Fruit fly (Drosophila melanogaster): Measurements from ENCODE around the gene CG3223.

CG3223 gene

DNA sequence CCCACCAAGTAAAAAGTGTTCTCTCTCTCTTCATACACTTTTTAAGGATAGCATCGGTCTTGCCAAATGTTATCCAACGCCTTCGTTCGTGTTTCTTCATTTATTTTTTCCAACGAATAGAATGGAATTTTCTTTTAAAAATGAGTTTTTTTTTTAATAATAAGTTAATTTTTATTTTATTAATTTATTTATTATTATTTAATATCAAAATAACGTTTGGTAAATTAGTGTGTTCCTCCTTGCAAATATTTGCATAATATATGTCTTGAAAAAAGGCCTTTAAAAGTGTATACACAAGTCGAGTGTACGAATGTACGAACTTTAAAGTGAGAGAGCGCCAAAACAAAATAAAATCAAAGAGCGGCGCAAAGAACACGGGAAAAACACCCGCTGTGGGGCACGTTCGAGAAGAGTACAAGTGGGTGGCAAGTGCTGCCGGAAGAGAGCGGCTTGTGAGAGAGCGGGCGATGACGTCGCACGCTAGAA lies 18.0 kb downstream of the CG3223 start (continued):
- TF ChIP-seq CrebB (tag; optimal IDR thresholded peaks at IDR 0.05) (peak; percentile 49), CG18011 (GFP tag; optimal IDR thresholded peaks at IDR 0.05) (peak; percentile 40), shn (GFP tag; optimal IDR thresholded peaks at IDR 0.05) (peak; percentile 1), Atf-2 (GFP tag; optimal IDR thresholded peaks at IDR 0.05) (peak; percentile 22), ro (GFP tag; IDR thresholded peaks at IDR 0.05) (0 out of 2 replicates have a peak, but pooled peaks have one; percentile 26), gcm (GFP tag; optimal IDR thresholded peaks at IDR 0.05) (peak; percentile 93), wek (GFP tag; optimal IDR thresholded peaks at IDR 0.05) (no peak), CG1602 (GFP tag; optimal IDR thresholded peaks at IDR 0.05) (peak; percentile 78), Sin3A (optimal IDR thresholded peaks at IDR 0.05) (no peak), CG11085 (GFP tag; IDR thresholded peaks at IDR 0.05) (no peak; the same call in 1 of the 2 replicates), chm (GFP tag; IDR thresholded peaks at IDR 0.05) (peak; percentile 54; the same call in 1 of the 2 replicates), CG12391 (tag; optimal IDR thresholded peaks at IDR 0.05) (peak; percentile 94), gem (tag; optimal IDR thresholded peaks at IDR 0.05) (peak; percentile 96), pan (optimal IDR thresholded peaks at IDR 0.05) (no peak), pan (GFP tag; optimal IDR thresholded peaks at IDR 0.05 in 1 of 2, IDR thresholded peaks at IDR 0.05 in 1 of 2) (peak in 1 of 2 experiments; percentile 75), dati (GFP tag; IDR thresholded peaks at IDR 0.05) (no peak), CG2678 (tag; optimal IDR thresholded peaks at IDR 0.05) (peak; percentile 95), h (optimal IDR thresholded peaks at IDR 0.05) (no peak), CG13894 (tag; optimal IDR thresholded peaks at IDR 0.05) (peak; percentile 40), pho (GFP tag; optimal IDR thresholded peaks at IDR 0.05) (peak; percentile 47), pros (GFP tag; optimal IDR thresholded peaks at IDR 0.05) (no peak), E2f2 (GFP tag; IDR thresholded peaks at IDR 0.05) (peak; percentile 64; the same call in 1 of the 2 replicates), hkb (optimal IDR thresholded peaks at IDR 0.05) (no peak), hkb (GFP tag; IDR thresholded peaks at IDR 0.05) (peak; percentile 87), E2f1 (GFP tag; IDR thresholded peaks at IDR 0.05) (peak; percentile 69), mirr (GFP tag; optimal IDR thresholded peaks at IDR 0.05) (no peak), Hsf (GFP tag; optimal IDR thresholded peaks at IDR 0.05) (peak; percentile 48), grn (GFP tag; optimal IDR thresholded peaks at IDR 0.05) (no peak), kay (GFP tag; optimal IDR thresholded peaks at IDR 0.05) (peak; percentile 15), CG7928 (GFP tag; optimal IDR thresholded peaks at IDR 0.05) (no peak), Hand (GFP tag; optimal IDR thresholded peaks at IDR 0.05) (peak; percentile 91), mam (GFP tag; optimal IDR thresholded peaks at IDR 0.05) (peak; percentile 27), sr (GFP tag; IDR thresholded peaks at IDR 0.05) (no peak), yki (optimal IDR thresholded peaks at IDR 0.05) (no peak), CG7745 (tag; optimal IDR thresholded peaks at IDR 0.05) (no peak), Sry-β (GFP tag; optimal IDR thresholded peaks at IDR 0.05) (no peak), CG3838 (GFP tag; optimal IDR thresholded peaks at IDR 0.05) (peak; percentile 21), pzg (GFP tag; optimal IDR thresholded peaks at IDR 0.05) (no peak), CG30403 (GFP tag; optimal IDR thresholded peaks at IDR 0.05) (peak; percentile 85), CG14441 (GFP tag; IDR thresholded peaks at IDR 0.05) (peak; percentile 63), crol (GFP tag; IDR thresholded peaks at IDR 0.05) (no peak), CG1647 (GFP tag; optimal IDR thresholded peaks at IDR 0.05) (no peak), CG5953 (GFP tag; IDR thresholded peaks at IDR 0.05) (peak; percentile 67), CG6813 (GFP tag; optimal IDR thresholded peaks at IDR 0.05) (peak; percentile 74), ci (GFP tag; IDR thresholded peaks at IDR 0.05) (peak; percentile 56; the same call in 1 of the 3 replicates), kni (GFP tag; optimal IDR thresholded peaks at IDR 0.05) (no peak), nerfin-2 (GFP tag; IDR thresholded peaks at IDR 0.05; ENCODE audit: partially characterized antibody) (no peak), Adf1 (GFP tag; IDR thresholded peaks at IDR 0.05) (peak; percentile 26; the same call in 1 of the 2 replicates), CG4282 (GFP tag; optimal IDR thresholded peaks at IDR 0.05) (no peak), CG10267 (tag; optimal IDR thresholded peaks at IDR 0.05) (peak; percentile 82), cas (GFP tag; IDR thresholded peaks at IDR 0.05) (no peak), CG31441 (GFP tag; IDR thresholded peaks at IDR 0.05) (peak; percentile 88), CG11723 (GFP tag; optimal IDR thresholded peaks at IDR 0.05) (peak; percentile 77)
